Worm (Caenorhabditis elegans): ENCODE measurements around the gene str-150.

Gene str-150

DNA sequence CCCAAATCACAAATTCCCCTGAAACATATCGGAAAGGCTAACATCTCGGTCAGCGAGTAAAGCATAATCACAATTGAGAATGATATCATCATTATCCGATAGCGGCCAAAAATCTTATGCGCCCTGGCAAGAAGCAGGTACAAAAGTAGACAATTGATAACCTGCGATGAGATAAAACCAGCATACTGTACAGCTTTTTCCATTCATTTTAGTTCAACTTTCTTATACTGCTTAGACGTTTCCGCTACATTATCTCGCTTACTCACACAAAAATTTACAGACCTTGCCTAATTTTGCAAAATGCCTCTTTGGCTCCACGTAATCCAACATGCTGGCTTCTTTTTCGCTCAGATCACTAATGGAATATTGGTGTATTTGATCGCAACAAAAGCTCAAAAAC is at the start of gene str-150:
Gene str-150, plus strand, starts transcription at position 301 of the 400 bp plus-strand sequence.
- TF ChIP-seq hmg-4 (GFP tag; optimal IDR thresholded peaks at IDR 0.05) (no peak), B0310.2 (tag; optimal IDR thresholded peaks at IDR 0.05) (no peak), scrt-1 (GFP tag; IDR thresholded peaks at IDR 0.05) (no peak), tbx-11 (GFP tag; IDR thresholded peaks at IDR 0.05) (no peak), ceh-13 (GFP tag; optimal IDR thresholded peaks at IDR 0.05) (no peak), flt-1 (GFP tag; IDR thresholded peaks at IDR 0.05) (no peak), pes-1 (GFP tag; IDR thresholded peaks at IDR 0.05) (no peak), aly-1 (tag; optimal IDR thresholded peaks at IDR 0.05) (no peak), ceh-36 (tag; optimal IDR thresholded peaks at IDR 0.05) (no peak), tra-4 (tag; optimal IDR thresholded peaks at IDR 0.05) (no peak), sea-1 (GFP tag; conservative IDR thresholded peaks at IDR 0.05) (no peak), tbx-37 (GFP tag; conservative IDR thresholded peaks at IDR 0.05) (no peak), ets-7 (tag; optimal IDR thresholded peaks at IDR 0.05) (no peak), hnd-1 (tag; optimal IDR thresholded peaks at IDR 0.05) (no peak), F13C5.2 (tag; optimal IDR thresholded peaks at IDR 0.05) (no peak), ama-1 (optimal IDR thresholded peaks at IDR 0.05) (no peak), hmbx-1 (tag; optimal IDR thresholded peaks at IDR 0.05) (no peak)

DNA sequence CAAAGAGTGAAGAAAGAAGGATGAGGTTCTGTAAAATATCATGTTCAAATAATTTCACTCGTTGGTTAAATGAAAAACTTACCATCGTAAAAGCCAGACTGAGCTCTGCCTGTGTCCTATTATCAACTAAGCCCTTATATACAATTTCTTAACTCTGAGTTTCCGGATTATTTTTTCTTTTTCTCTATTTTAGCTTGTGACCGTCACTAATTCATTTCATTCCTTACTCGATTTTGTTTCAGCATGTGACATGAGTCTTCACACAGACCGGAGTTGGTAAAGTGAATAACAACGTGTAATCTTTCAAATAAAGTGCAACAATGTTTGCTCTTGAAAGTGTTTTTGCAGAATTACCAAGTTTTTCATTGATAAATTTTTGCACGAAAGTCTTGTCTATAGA is 49.1 kb upstream of the str-150 start, which contains the start of gene cpr-2:
Gene cpr-2, minus strand, starts transcription at position 101 of the 400 bp plus-strand sequence.
- no peak for TF ChIP-seq tra-4 (tag; optimal IDR thresholded peaks at IDR 0.05)
- no peak for TF ChIP-seq ceh-13 (GFP tag; optimal IDR thresholded peaks at IDR 0.05)
- no peak for TF ChIP-seq ama-1 (optimal IDR thresholded peaks at IDR 0.05)
- TF ChIP-seq pes-1 (GFP tag; IDR thresholded peaks at IDR 0.05): no peak
- TF ChIP-seq ets-7 (tag; optimal IDR thresholded peaks at IDR 0.05): no peak
- no peak for TF ChIP-seq hnd-1 (tag; optimal IDR thresholded peaks at IDR 0.05)
- no peak for TF ChIP-seq sea-1 (GFP tag; conservative IDR thresholded peaks at IDR 0.05)
- no peak for TF ChIP-seq flt-1 (GFP tag; IDR thresholded peaks at IDR 0.05)
- no peak for TF ChIP-seq F13C5.2 (tag; optimal IDR thresholded peaks at IDR 0.05)
- TF ChIP-seq scrt-1 (GFP tag; IDR thresholded peaks at IDR 0.05): no peak
- TF ChIP-seq tbx-11 (GFP tag; IDR thresholded peaks at IDR 0.05): no peak
- TF ChIP-seq aly-1 (tag; optimal IDR thresholded peaks at IDR 0.05): no peak
- no peak for TF ChIP-seq hmg-4 (GFP tag; optimal IDR thresholded peaks at IDR 0.05)
- no peak for TF ChIP-seq tbx-37 (GFP tag; conservative IDR thresholded peaks at IDR 0.05)
- TF ChIP-seq B0310.2 (tag; optimal IDR thresholded peaks at IDR 0.05): no peak
- no peak for TF ChIP-seq hmbx-1 (tag; optimal IDR thresholded peaks at IDR 0.05)
- no peak for TF ChIP-seq ceh-36 (tag; optimal IDR thresholded peaks at IDR 0.05)

DNA sequence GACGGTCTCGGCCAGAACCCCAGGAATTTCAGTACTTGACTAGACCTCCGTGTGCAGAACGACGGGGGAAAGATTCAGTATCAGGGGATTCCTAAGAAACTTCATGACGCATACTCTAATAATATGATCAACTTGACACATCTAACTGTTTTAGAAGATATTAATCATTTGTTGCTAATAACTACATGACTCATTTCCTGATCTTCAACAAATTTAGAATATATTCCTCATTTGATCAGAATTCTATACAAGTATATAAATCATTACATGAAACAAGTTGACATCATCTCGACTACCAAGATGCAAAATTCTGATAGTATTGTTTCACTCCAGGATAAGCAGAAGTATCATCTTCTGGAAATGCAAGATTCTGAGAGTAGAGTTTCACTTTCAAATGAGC is 47.9 kb upstream of the str-150 start, which contains the start of gene Y32B12B.8:
Gene Y32B12B.8, plus strand, starts transcription at position 301 of the 400 bp plus-strand sequence.
- no peak for TF ChIP-seq pes-1 (GFP tag; IDR thresholded peaks at IDR 0.05)
- TF ChIP-seq ceh-13 (GFP tag; optimal IDR thresholded peaks at IDR 0.05): no peak
- TF ChIP-seq sea-1 (GFP tag; conservative IDR thresholded peaks at IDR 0.05): no peak
- TF ChIP-seq ets-7 (tag; optimal IDR thresholded peaks at IDR 0.05): no peak
- no peak for TF ChIP-seq hmbx-1 (tag; optimal IDR thresholded peaks at IDR 0.05)
- no peak for TF ChIP-seq hmg-4 (GFP tag; optimal IDR thresholded peaks at IDR 0.05)
- TF ChIP-seq flt-1 (GFP tag; IDR thresholded peaks at IDR 0.05): no peak
- no peak for TF ChIP-seq ceh-36 (tag; optimal IDR thresholded peaks at IDR 0.05)
- TF ChIP-seq F13C5.2 (tag; optimal IDR thresholded peaks at IDR 0.05): no peak
- TF ChIP-seq ama-1 (optimal IDR thresholded peaks at IDR 0.05): no peak
- no peak for TF ChIP-seq hnd-1 (tag; optimal IDR thresholded peaks at IDR 0.05)
- TF ChIP-seq tbx-37 (GFP tag; conservative IDR thresholded peaks at IDR 0.05): no peak

DNA sequence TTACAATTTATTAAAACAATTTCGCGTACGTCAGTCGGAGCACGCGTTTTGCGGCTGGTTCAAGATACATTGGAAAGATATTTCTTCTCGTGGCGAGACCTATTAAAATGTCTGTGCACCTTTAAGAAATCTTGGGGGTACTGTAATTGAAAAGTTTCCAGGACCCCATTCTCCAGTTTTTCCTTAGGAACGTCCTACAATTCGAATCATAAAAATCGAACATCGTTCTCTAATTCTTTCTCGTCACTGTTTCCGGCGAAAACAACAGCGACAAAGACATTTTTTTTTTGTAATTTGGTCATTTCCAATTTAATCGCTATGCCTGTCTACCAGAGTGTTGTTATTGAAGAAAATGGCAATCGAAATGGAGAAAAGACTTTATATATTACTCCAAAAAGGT is 46.4 kb upstream of the str-150 start, which contains the start of gene Y32B12B.1:
Gene Y32B12B.1, plus strand, starts transcription at position 301 of the 400 bp plus-strand sequence.
- TF ChIP-seq tra-4 (tag; optimal IDR thresholded peaks at IDR 0.05): no peak
- TF ChIP-seq aly-1 (tag; optimal IDR thresholded peaks at IDR 0.05): no peak
- TF ChIP-seq ets-7 (tag; optimal IDR thresholded peaks at IDR 0.05): no peak
- no peak for TF ChIP-seq tbx-37 (GFP tag; conservative IDR thresholded peaks at IDR 0.05)
- no peak for TF ChIP-seq ama-1 (optimal IDR thresholded peaks at IDR 0.05)
- TF ChIP-seq ceh-36 (tag; optimal IDR thresholded peaks at IDR 0.05): no peak
- no peak for TF ChIP-seq sea-1 (GFP tag; conservative IDR thresholded peaks at IDR 0.05)
- no peak for TF ChIP-seq tbx-11 (GFP tag; IDR thresholded peaks at IDR 0.05)
- TF ChIP-seq hmg-4 (GFP tag; optimal IDR thresholded peaks at IDR 0.05): no peak
- no peak for TF ChIP-seq pes-1 (GFP tag; IDR thresholded peaks at IDR 0.05)
- TF ChIP-seq ceh-13 (GFP tag; optimal IDR thresholded peaks at IDR 0.05): no peak
- TF ChIP-seq scrt-1 (GFP tag; IDR thresholded peaks at IDR 0.05): no peak
- TF ChIP-seq B0310.2 (tag; optimal IDR thresholded peaks at IDR 0.05): no peak
- no peak for TF ChIP-seq hmbx-1 (tag; optimal IDR thresholded peaks at IDR 0.05)
- no peak for TF ChIP-seq F13C5.2 (tag; optimal IDR thresholded peaks at IDR 0.05)

DNA sequence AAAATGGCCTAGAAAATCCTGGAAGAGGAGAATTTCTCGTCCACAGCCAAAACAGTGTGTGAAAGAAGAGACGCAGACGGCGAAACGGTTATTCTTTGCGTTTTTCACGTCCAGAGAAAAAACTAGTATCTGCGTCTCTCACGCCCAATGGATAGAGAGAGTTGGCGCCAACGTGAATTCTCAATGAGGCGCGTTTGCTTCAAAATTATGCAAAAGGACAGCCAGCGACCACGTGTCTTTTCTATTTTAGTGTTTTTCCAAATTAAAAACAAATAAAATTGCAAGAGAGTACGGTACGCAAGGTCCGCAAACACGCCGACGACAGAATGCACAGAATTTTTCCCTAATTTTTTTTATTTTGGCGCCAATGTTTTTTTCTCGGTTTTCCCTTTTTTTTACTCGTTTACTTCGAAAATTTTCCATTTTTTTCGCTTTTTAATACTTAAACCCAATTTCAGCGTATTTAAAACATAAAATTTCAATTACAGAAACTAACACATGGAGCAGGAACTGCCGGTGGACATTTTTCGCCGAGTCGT is 45.1 kb upstream of the str-150 start, which contains the start of gene Y32B12B.2:
Gene Y32B12B.2, plus strand, starts transcription at position 489 of the 539 bp plus-strand sequence.
- TF ChIP-seq aly-1 (tag; optimal IDR thresholded peaks at IDR 0.05): no peak
- TF ChIP-seq tbx-37 (GFP tag; conservative IDR thresholded peaks at IDR 0.05): no peak
- TF ChIP-seq tra-4 (tag; optimal IDR thresholded peaks at IDR 0.05): no peak
- no peak for TF ChIP-seq sea-1 (GFP tag; conservative IDR thresholded peaks at IDR 0.05)
- TF ChIP-seq hnd-1 (tag; optimal IDR thresholded peaks at IDR 0.05): no peak
- no peak for TF ChIP-seq ceh-36 (tag; optimal IDR thresholded peaks at IDR 0.05)
- TF ChIP-seq flt-1 (GFP tag; IDR thresholded peaks at IDR 0.05): no peak
- no peak for TF ChIP-seq ets-7 (tag; optimal IDR thresholded peaks at IDR 0.05)
- no peak for TF ChIP-seq F13C5.2 (tag; optimal IDR thresholded peaks at IDR 0.05)
- TF ChIP-seq pes-1 (GFP tag; IDR thresholded peaks at IDR 0.05): no peak
- no peak for TF ChIP-seq hmbx-1 (tag; optimal IDR thresholded peaks at IDR 0.05)
- no peak for TF ChIP-seq hmg-4 (GFP tag; optimal IDR thresholded peaks at IDR 0.05)
- TF ChIP-seq ceh-13 (GFP tag; optimal IDR thresholded peaks at IDR 0.05): no peak
- TF ChIP-seq B0310.2 (tag; optimal IDR thresholded peaks at IDR 0.05): no peak
- TF ChIP-seq tbx-11 (GFP tag; IDR thresholded peaks at IDR 0.05): no peak
- TF ChIP-seq ama-1 (optimal IDR thresholded peaks at IDR 0.05): no peak
- TF ChIP-seq scrt-1 (GFP tag; IDR thresholded peaks at IDR 0.05): no peak

DNA sequence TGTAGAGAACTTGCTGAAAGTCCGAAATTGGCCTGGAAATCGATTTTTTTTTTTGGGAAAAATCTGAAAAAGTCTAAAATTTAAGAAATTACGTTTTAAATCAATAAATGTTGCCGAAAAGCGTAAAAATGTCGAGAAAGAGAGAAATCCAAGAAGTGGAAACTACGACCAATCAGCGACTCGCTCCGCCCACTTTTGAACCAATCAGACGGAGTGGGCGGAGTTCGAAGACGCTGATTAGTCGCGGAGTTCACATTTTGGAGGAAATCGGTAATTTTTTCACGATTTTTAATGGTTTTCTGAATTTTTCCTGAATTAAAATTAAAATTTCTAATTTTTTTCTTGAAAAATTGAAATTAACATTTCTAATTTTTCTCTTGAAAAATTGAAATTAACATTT is 43.4 kb upstream of the str-150 start:
- no peak for TF ChIP-seq sea-1 (GFP tag; conservative IDR thresholded peaks at IDR 0.05)
- no peak for TF ChIP-seq tbx-37 (GFP tag; conservative IDR thresholded peaks at IDR 0.05)
- no peak for TF ChIP-seq ceh-36 (tag; optimal IDR thresholded peaks at IDR 0.05)
- TF ChIP-seq hmbx-1 (tag; optimal IDR thresholded peaks at IDR 0.05): no peak
- TF ChIP-seq ets-7 (tag; optimal IDR thresholded peaks at IDR 0.05): no peak
- TF ChIP-seq flt-1 (GFP tag; IDR thresholded peaks at IDR 0.05): no peak

DNA sequence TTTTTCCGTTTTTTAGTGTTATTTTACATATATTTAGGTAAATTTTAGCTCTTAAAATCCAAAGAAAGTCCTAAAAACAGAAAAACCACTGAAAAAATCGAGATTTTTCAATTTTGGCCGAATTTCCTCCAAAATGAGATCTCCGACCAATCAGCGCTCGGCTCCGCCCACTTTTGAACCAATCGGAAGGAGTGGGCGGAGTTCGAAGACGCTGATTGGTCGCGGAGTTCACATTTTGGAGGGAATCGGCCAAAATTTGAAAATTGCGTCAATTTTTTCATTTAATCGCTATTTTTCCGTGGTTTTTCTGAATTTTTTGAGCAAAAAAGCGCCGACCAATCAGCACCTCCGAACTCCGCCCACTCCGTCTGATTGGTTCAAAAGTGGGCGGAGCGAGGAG is 42.4 kb upstream of the str-150 start:
- TF ChIP-seq pes-1 (GFP tag; IDR thresholded peaks at IDR 0.05): no peak
- no peak for TF ChIP-seq hmbx-1 (tag; optimal IDR thresholded peaks at IDR 0.05)
- TF ChIP-seq ama-1 (optimal IDR thresholded peaks at IDR 0.05): no peak
